Fruit fly (Drosophila melanogaster) whole organism, pupa: ENCODE measurements around the gene Dpm1.

ENCODE experiments used
- CG10348 ChIP-seq: fragments of 200-800 bp; sonication (Bioruptor generic); IDR thresholded peaks from 2 replicates; pipeline ENCODE4 v1.3.6; 2022; ENCODE audit warnings: missing biosample characterization, missing genetic modification characterization
- CG12605 ChIP-seq: fragments of 200-800 bp; sonication (Bioruptor generic); IDR thresholded peaks from 2 replicates; pipeline ENCODE4 v1.3.6; 2022; ENCODE audit warnings: missing biosample characterization, missing genetic modification characterization
- CG13204 ChIP-seq: fragments of 200-800 bp; sonication (Bioruptor generic); optimal IDR thresholded peaks from 2 replicates; lab custom pipeline; 2018; ENCODE audit warnings: missing biosample characterization, mild to moderate bottlenecking, missing genetic modification characterization, moderate library complexity
- CG14655 ChIP-seq: fragments of 200-800 bp; sonication (Bioruptor generic); optimal IDR thresholded peaks from 3 replicates; lab custom pipeline; 2017; ENCODE audit warnings: mild to moderate bottlenecking, missing biosample characterization, missing genetic modification reagents, missing genetic modification characterization
- CG15710 ChIP-seq: fragments of 200-800 bp; sonication (Bioruptor generic); optimal IDR thresholded peaks from 2 replicates; lab custom pipeline; 2018; ENCODE audit warnings: missing biosample characterization, mild to moderate bottlenecking, missing genetic modification characterization, moderate library complexity
- CG17806 ChIP-seq: fragments of 200-800 bp; sonication (Bioruptor generic); optimal IDR thresholded peaks from 2 replicates; lab custom pipeline; 2018; ENCODE audit warnings: missing biosample characterization, mild to moderate bottlenecking, missing genetic modification characterization, moderate library complexity
- CG32121 ChIP-seq: fragments of 200-800 bp; sonication (Bioruptor generic); IDR thresholded peaks from 2 replicates; pipeline ENCODE4 v1.3.6; 2022; ENCODE audit warnings: missing biosample characterization, missing genetic modification characterization
- CG34367 ChIP-seq: fragments of 200-800 bp; sonication (Bioruptor generic); optimal IDR thresholded peaks from 2 replicates; lab custom pipeline; 2018; ENCODE audit warnings: missing biosample characterization, mild to moderate bottlenecking, missing genetic modification characterization
- CG4496 ChIP-seq: fragments of 200-800 bp; sonication (Bioruptor generic); IDR thresholded peaks from 3 replicates; pipeline ENCODE4 v1.3.6; 2022; ENCODE audit warnings: missing biosample characterization, missing genetic modification characterization
- CG8159 ChIP-seq: fragments of 200-800 bp; sonication (Bioruptor generic); optimal IDR thresholded peaks from 3 replicates; lab custom pipeline; 2018; ENCODE audit warnings: missing biosample characterization, mild to moderate bottlenecking, missing genetic modification characterization, moderate library complexity
- CG8301 ChIP-seq: fragments of 200-800 bp; sonication (Bioruptor generic); optimal IDR thresholded peaks from 2 replicates; lab custom pipeline; 2018; ENCODE audit warnings: missing biosample characterization, mild to moderate bottlenecking, missing genetic modification characterization
- CG9948 ChIP-seq: fragments of 200-800 bp; sonication (Bioruptor generic); optimal IDR thresholded peaks from 2 replicates; lab custom pipeline; 2018; ENCODE audit warnings: missing biosample characterization, mild to moderate bottlenecking, missing genetic modification characterization, moderate library complexity
- D1 ChIP-seq: fragments of 200-800 bp; sonication (Bioruptor generic); optimal IDR thresholded peaks from 2 replicates; lab custom pipeline; 2018; ENCODE audit warnings: missing biosample characterization, mild to moderate bottlenecking, missing genetic modification characterization, moderate library complexity
- EcR ChIP-seq: fragments of 200-800 bp; sonication (Bioruptor generic); optimal IDR thresholded peaks from 3 replicates; lab custom pipeline; 2019; ENCODE audit warnings: missing biosample characterization, missing genetic modification characterization, mild to moderate bottlenecking, moderate library complexity, missing genetic modification reagents
- Ets98B ChIP-seq: fragments of 200-800 bp; sonication (Bioruptor generic); IDR thresholded peaks from 2 replicates; pipeline ENCODE4 v1.3.6; 2022; ENCODE audit warnings: missing biosample characterization, missing genetic modification characterization
- Pif1A ChIP-seq: fragments of 200-800 bp; sonication (Bioruptor generic); optimal IDR thresholded peaks from 3 replicates; lab custom pipeline; 2016; ENCODE audit warnings: missing biosample characterization, missing genetic modification characterization
- Pif1B ChIP-seq: fragments of 200-800 bp; sonication (Bioruptor generic); optimal IDR thresholded peaks from 3 replicates; lab custom pipeline; 2016; ENCODE audit warnings: missing biosample characterization, missing genetic modification characterization
- Snoo ChIP-seq: fragments of 200-800 bp; sonication (Bioruptor generic); optimal IDR thresholded peaks from 3 replicates; lab custom pipeline; 2017; ENCODE audit warnings: missing biosample characterization, mild to moderate bottlenecking, missing genetic modification characterization, inconsistent platforms
- fd96Ca ChIP-seq: fragments of 200-800 bp; sonication (Bioruptor generic); IDR thresholded peaks from 3 replicates; pipeline ENCODE4 v1.3.6; 2022; ENCODE audit warnings: missing biosample characterization, missing genetic modification characterization
- gl ChIP-seq: fragments of 200-800 bp; sonication (Bioruptor generic); optimal IDR thresholded peaks from 2 replicates; lab custom pipeline; 2018; ENCODE audit warnings: missing biosample characterization, mild to moderate bottlenecking, missing genetic modification characterization
- rn ChIP-seq: fragments of 200-800 bp; sonication (Bioruptor generic); IDR thresholded peaks from 2 replicates; pipeline ENCODE4 v1.3.6; 2022; ENCODE audit warnings: missing biosample characterization, missing genetic modification characterization

Gene Dpm1

DNA sequence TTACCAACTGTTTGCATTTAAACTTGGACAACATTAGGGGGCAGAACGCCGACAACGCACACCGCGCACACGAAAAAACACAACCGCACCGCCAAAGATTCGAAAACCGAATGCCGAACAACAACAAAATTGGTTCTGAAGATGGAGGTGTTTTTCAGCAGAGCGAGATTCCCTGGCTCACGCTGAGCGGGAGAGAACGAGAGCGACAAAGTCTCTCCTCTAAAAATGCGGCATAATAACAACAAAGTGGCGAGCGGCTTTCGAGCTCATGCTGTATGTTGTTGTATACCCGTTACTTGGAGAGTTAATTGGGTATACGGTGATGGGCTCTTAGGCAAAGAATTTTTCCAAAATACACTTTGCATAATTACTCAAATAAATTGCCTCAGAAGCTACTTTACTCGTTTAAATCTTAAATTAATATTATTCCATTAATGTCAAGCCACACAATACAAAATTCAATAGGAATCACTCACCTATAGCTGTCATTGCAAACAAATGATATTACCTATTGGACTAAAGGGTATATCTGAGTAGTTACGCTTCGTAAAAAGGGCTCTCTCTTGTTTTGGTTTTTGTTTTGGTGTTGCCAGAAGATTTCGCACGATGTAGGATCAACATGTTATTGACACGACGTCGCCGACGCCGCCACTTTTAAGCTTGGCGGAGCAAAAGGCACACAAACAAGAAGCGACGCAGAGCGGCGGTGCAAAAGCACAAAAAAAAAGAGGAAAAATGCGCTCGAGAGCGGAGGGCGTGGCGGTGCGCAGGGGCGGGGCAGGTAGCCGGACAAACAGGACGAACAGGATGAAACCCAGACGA lies 46.5 kb upstream of the Dpm1 start:
- peak; percentile 92 for TF ChIP-seq Pif1B (GFP tag; lab: Kevin White, UChicago)
- TF ChIP-seq CG4496 (GFP tag; lab: Robert Waterston, UW): peak; percentile 60; the same call in 2 of the 3 replicates
- peak; percentile 78 for TF ChIP-seq CG32121 (GFP tag; lab: Robert Waterston, UW)
- TF ChIP-seq CG10348 (GFP tag; lab: Robert Waterston, UW): no peak; the same call in none of the 2 replicates
- peak; percentile 96 for TF ChIP-seq CG14655
- peak; percentile 91 for TF ChIP-seq Snoo (tag; lab: Kevin White, UChicago)
- TF ChIP-seq D1 (tag; lab: Kevin White, UChicago): peak; percentile 89
- peak; percentile 83 for TF ChIP-seq CG13204 (GFP tag; lab: Kevin White, UChicago)
- TF ChIP-seq CG12605 (GFP tag; lab: Robert Waterston, UW): peak; percentile 50; the same call in 1 of the 2 replicates
- TF ChIP-seq CG17806 (tag; lab: Kevin White, UChicago): peak; percentile 93
- peak; percentile 95 for TF ChIP-seq CG8159 (tag; lab: Kevin White, UChicago)
- TF ChIP-seq fd96Ca (GFP tag; lab: Robert Waterston, UW): peak; percentile 59; the same call in 1 of the 3 replicates
- peak; percentile 93 for TF ChIP-seq CG9948 (tag; lab: Kevin White, UChicago)
- peak; percentile 95 for TF ChIP-seq Pif1A
- peak; percentile 71 for TF ChIP-seq Ets98B (GFP tag; lab: Robert Waterston, UW)
- peak; percentile 96 for TF ChIP-seq EcR (GFP tag; lab: Kevin White, UChicago)
- TF ChIP-seq CG34367 (tag; lab: Kevin White, UChicago): peak; percentile 89
- TF ChIP-seq rn: peak; percentile 28; the same call in 1 of the 2 replicates
- TF ChIP-seq CG8301 (tag; lab: Kevin White, UChicago): peak; percentile 96
- peak; percentile 92 for TF ChIP-seq CG15710 (tag; lab: Kevin White, UChicago)
- peak; percentile 83 for TF ChIP-seq gl (tag; lab: Kevin White, UChicago)
- TF ChIP-seq, all 21 proteins: peak for 20

DNA sequence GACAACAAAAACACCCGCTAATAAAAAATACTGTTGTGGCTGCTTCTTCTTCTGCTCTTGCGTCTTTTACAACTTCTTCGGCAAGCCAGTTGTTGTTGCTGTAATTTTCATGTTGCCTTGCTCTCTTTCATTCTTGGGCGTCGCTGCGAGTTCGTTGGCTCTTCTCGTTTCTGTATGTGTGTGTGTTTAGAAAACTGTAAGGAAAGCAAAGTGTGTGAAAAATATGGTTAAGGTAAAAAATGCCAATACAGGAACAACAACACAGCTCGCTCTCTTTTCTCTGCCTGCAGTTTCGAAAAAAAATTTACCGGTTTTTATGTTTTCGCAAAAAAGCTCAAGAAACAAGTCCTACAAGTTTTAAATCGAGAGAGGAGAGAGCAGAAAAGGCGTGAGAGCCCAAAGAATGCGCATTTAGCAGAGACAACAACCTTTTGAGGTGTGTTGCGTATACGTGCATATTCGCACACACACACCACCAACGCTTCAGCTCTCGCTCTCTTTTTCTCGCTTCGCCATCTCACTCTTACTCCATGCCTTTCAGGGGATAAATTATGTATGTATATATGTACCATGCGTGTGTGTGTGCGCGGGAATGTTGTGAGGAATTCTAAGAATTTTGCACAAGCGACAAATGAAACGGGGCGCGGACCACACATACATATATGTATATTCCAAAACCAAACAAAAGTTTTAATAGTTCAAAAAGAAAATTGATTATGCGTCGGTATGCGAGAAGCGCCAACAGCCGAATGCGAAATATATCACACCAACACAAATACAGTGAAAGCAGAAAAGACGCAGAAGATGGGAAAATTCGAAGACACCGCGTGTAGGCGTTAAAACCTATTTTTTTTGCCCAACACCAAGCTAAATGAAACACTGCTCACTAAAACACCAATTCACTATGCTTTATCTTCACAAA lies 45.7 kb upstream of the Dpm1 start:
- TF ChIP-seq EcR (GFP tag; lab: Kevin White, UChicago) (peak; percentile 98), CG8159 (tag; lab: Kevin White, UChicago) (no peak), CG8301 (tag; lab: Kevin White, UChicago) (no peak), Ets98B (GFP tag; lab: Robert Waterston, UW) (peak; percentile 68), Pif1B (GFP tag; lab: Kevin White, UChicago) (peak; percentile 14), CG10348 (GFP tag; lab: Robert Waterston, UW) (no peak), CG32121 (GFP tag; lab: Robert Waterston, UW) (peak; percentile 49; the same call in 1 of the 2 replicates), CG14655 (peak; percentile 27), CG12605 (GFP tag; lab: Robert Waterston, UW) (peak; percentile 55; the same call in 1 of the 2 replicates)
- TF ChIP-seq, all 21 proteins: peak for 6

DNA sequence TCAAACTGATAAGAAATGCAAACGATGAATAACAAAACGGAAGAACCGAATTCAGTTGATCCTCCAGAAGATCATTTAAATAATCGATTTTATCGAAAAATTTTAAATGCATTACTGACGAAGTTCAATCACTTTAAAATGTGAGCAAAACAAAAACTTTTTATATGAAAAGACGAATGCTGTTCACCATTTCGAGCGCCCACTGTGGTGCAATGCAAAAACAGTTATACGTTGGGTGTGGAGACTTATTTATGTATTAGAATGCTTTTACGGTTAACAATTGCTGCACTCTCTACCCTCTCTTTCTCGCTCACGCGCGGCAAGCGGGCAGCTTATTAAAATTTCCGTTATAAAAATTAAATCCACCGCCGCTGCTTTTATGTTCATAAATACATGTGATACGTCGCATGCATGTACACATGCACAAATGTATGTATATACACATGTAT lies 44.7 kb upstream of the Dpm1 start:
- TF ChIP-seq CG14655 (peak; percentile 61), CG4496 (GFP tag; lab: Robert Waterston, UW) (peak; percentile 81), rn (no peak), CG13204 (GFP tag; lab: Kevin White, UChicago) (no peak), CG8301 (tag; lab: Kevin White, UChicago) (peak; percentile 37), CG8159 (tag; lab: Kevin White, UChicago) (peak; percentile 25), Ets98B (GFP tag; lab: Robert Waterston, UW) (peak; percentile 25), CG34367 (tag; lab: Kevin White, UChicago) (no peak), fd96Ca (GFP tag; lab: Robert Waterston, UW) (0 out of 3 replicates have a peak, but pooled peaks have one; percentile 43), EcR (GFP tag; lab: Kevin White, UChicago) (no peak), Pif1B (GFP tag; lab: Kevin White, UChicago) (no peak), CG17806 (tag; lab: Kevin White, UChicago) (no peak), CG9948 (tag; lab: Kevin White, UChicago) (no peak), Pif1A (peak; percentile 42), gl (tag; lab: Kevin White, UChicago) (no peak), Snoo (tag; lab: Kevin White, UChicago) (peak; percentile 1), CG32121 (GFP tag; lab: Robert Waterston, UW) (peak; percentile 49)

DNA sequence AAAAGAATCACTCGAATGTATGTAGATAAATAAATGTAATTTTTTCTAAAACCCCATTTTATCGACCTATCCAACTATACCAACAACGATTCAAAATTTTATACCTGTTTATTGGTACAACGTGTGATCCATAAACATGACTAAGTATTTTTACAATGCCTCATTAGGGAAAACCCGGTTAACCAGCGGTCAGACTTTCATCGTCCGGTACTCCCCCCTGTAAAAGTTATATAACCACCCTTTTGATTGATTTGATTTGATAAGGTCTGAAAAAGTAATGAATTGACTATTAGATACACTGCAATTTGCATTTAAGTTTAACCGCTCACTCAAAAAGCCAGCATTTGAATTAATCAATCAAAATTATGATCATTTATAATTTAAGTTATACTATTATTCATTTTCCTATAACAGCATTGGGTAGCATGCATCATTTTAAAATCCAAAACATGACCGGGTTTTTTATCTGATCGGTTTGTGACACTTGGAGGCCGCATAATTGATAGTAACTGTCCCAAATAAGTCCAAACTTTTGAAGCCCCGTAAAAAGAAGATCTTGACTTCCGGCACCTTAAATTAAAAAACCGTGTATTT lies 41.2 kb upstream of the Dpm1 start:
- TF ChIP-seq CG9948 (tag; lab: Kevin White, UChicago) (no peak), Pif1A (no peak), CG8159 (tag; lab: Kevin White, UChicago) (no peak), Snoo (tag; lab: Kevin White, UChicago) (no peak), Ets98B (GFP tag; lab: Robert Waterston, UW) (no peak), CG8301 (tag; lab: Kevin White, UChicago) (no peak), fd96Ca (GFP tag; lab: Robert Waterston, UW) (no peak), EcR (GFP tag; lab: Kevin White, UChicago) (no peak), CG15710 (tag; lab: Kevin White, UChicago) (no peak), CG32121 (GFP tag; lab: Robert Waterston, UW) (no peak)
